Worm (Caenorhabditis elegans) whole organism, L1 larva: ENCODE results near the gene ctg-2.

Source experiments
- C34B4.2 ChIP-seq: sonication (generic microtip); optimal IDR thresholded peaks from 2 replicates; lab custom pipeline; 2017; ENCODE audit warnings: mild to moderate bottlenecking, missing genetic modification characterization, missing compliant biosample characterization
- alr-1 ChIP-seq: fragments of 200-800 bp; sonication (Bioruptor generic); optimal IDR thresholded peaks from 2 replicates; lab custom pipeline; 2018; ENCODE audit warnings: borderline replicate concordance, mild to moderate bottlenecking, missing genetic modification characterization, missing compliant biosample characterization
- aly-2 ChIP-seq: fragments of 150-350 bp; optimal IDR thresholded peaks from 2 replicates; lab custom pipeline; 2014; ENCODE audit warnings: missing biosample characterization, missing genetic modification characterization
- blmp-1 ChIP-seq: fragments of 150-350 bp; optimal IDR thresholded peaks from 2 replicates; lab custom pipeline; 2014; ENCODE audit warnings: missing biosample characterization, missing genetic modification characterization
- ceh-8 ChIP-seq: fragments of 200-800 bp; sonication (Bioruptor generic); optimal IDR thresholded peaks from 2 replicates; lab custom pipeline; 2018; ENCODE audit warnings: mild to moderate bottlenecking, missing genetic modification characterization, moderate library complexity, missing compliant biosample characterization
- ceh-90 ChIP-seq: sonication (generic microtip); optimal IDR thresholded peaks from 2 replicates; lab custom pipeline; 2016; ENCODE audit warnings: missing genetic modification characterization, missing compliant biosample characterization
- ces-1 ChIP-seq: fragments of 150-350 bp; optimal IDR thresholded peaks from 2 replicates; lab custom pipeline; 2014; ENCODE audit warnings: missing biosample characterization, missing genetic modification reagents, missing genetic modification characterization
- dpl-1 ChIP-seq, 3 experiments: fragments of 150-350 bp in 2 of 3; sonication (generic microtip) in 1 of 3; optimal IDR thresholded peaks; 2 replicates each; lab custom pipeline; 2014 to 2017; ENCODE audit warnings: missing biosample characterization in 3 of 3, missing genetic modification characterization in 3 of 3, missing genetic modification reagents in 3 of 3
- dsc-1 ChIP-seq: sonication (generic microtip); optimal IDR thresholded peaks from 2 replicates; lab custom pipeline; 2016; ENCODE audit warnings: mild to moderate bottlenecking, missing genetic modification characterization, missing compliant biosample characterization
- efl-1 ChIP-seq, 4 experiments: fragments of 150-350 bp; optimal IDR thresholded peaks in 3 of 4; peaks in 1 of 4; 1 replicate in 1 of 4; 2 replicates in 3 of 4; lab custom pipeline; 2014; ENCODE audit warnings: missing biosample characterization in 2 of 4, missing genetic modification characterization in 2 of 4, missing genetic modification reagents in 2 of 4
- efl-3 ChIP-seq: fragments of 200-800 bp; sonication (Bioruptor generic); optimal IDR thresholded peaks from 2 replicates; lab custom pipeline; 2018; ENCODE audit warnings: mild to moderate bottlenecking, missing genetic modification characterization, missing compliant biosample characterization
- egl-13 ChIP-seq: sonication (generic microtip); optimal IDR thresholded peaks from 2 replicates; lab custom pipeline; 2016; ENCODE audit warnings: missing genotype, missing genetic modification reagents, missing genetic modification characterization, missing compliant biosample characterization
- egl-27 ChIP-seq, 2 experiments: fragments of 150-350 bp in 1 of 2; sonication (generic microtip); optimal IDR thresholded peaks; 3 replicates each; lab custom pipeline; 2017 to 2018; ENCODE audit warnings: missing biosample characterization in 2 of 2, missing genetic modification characterization in 2 of 2, missing genetic modification reagents in 2 of 2
- elt-2 ChIP-seq: sonication (generic microtip); optimal IDR thresholded peaks from 2 replicates; lab custom pipeline; 2016; ENCODE audit warnings: missing genetic modification characterization, mild to moderate bottlenecking, inconsistent platforms, missing compliant biosample characterization, missing genetic modification reagents
- elt-3 ChIP-seq, 6 experiments: fragments of 150-350 bp in 1 of 6; sonication (generic microtip); optimal IDR thresholded peaks; 2 replicates each; lab custom pipeline; 2017 to 2018; ENCODE audit warnings: missing biosample characterization in 6 of 6, missing genetic modification characterization in 6 of 6, inconsistent platforms in 1 of 6
- ets-5 ChIP-seq: fragments of 200-800 bp; sonication (Bioruptor generic); IDR thresholded peaks from 2 replicates; pipeline ENCODE4 v1.3.6; 2022; ENCODE audit warnings: missing genetic modification characterization, missing compliant biosample characterization
- fkh-10 ChIP-seq: sonication (generic microtip); optimal IDR thresholded peaks from 2 replicates; lab custom pipeline; 2017; ENCODE audit warnings: missing biosample characterization, missing genetic modification reagents, missing genetic modification characterization
- fkh-4 ChIP-seq: sonication (generic microtip); optimal IDR thresholded peaks from 2 replicates; lab custom pipeline; 2016; ENCODE audit warnings: missing compliant biosample characterization, missing genetic modification characterization, borderline replicate concordance
- fkh-8 ChIP-seq: sonication (generic microtip); optimal IDR thresholded peaks from 2 replicates; lab custom pipeline; 2016; ENCODE audit warnings: mild to moderate bottlenecking, missing genetic modification characterization, missing compliant biosample characterization
- fos-1 ChIP-seq: fragments of 150-350 bp; optimal IDR thresholded peaks from 2 replicates; lab custom pipeline; 2014; ENCODE audit warnings: missing biosample characterization, missing genetic modification characterization
- hlh-17 ChIP-seq: fragments of 200-800 bp; sonication (Bioruptor generic); optimal IDR thresholded peaks from 2 replicates; lab custom pipeline; 2018; ENCODE audit warnings: missing genetic modification characterization, mild to moderate bottlenecking, missing compliant biosample characterization, moderate library complexity, borderline replicate concordance
- hpl-2 ChIP-seq: fragments of 150-350 bp; optimal IDR thresholded peaks from 2 replicates; lab custom pipeline; 2014; ENCODE audit warnings: missing biosample characterization, missing genetic modification reagents, missing genetic modification characterization
- irx-1 ChIP-seq: sonication (generic microtip); optimal IDR thresholded peaks from 2 replicates; lab custom pipeline; 2016; ENCODE audit warnings: missing genetic modification characterization, missing compliant biosample characterization
- isw-1 ChIP-seq: fragments of 200-800 bp; sonication (Bioruptor generic); IDR thresholded peaks from 2 replicates; pipeline ENCODE4 v1.3.6; 2022; ENCODE audit warnings: missing genetic modification characterization, missing compliant biosample characterization
- lin-13 ChIP-seq: fragments of 150-350 bp; optimal IDR thresholded peaks from 2 replicates; lab custom pipeline; 2014; ENCODE audit warnings: missing biosample characterization, missing genetic modification reagents, missing genetic modification characterization
- lin-14 ChIP-seq: fragments of 200-800 bp; sonication (Bioruptor generic); optimal IDR thresholded peaks from 2 replicates; lab custom pipeline; 2018; ENCODE audit warnings: mild to moderate bottlenecking, missing genetic modification characterization, moderate library complexity, missing compliant biosample characterization
- lin-15B ChIP-seq: fragments of 150-350 bp; sonication (generic microtip); optimal IDR thresholded peaks from 3 replicates; lab custom pipeline; 2014; ENCODE audit warnings: missing biosample characterization, missing genetic modification characterization
- lin-35 ChIP-seq, 2 experiments: fragments of 150-350 bp; optimal IDR thresholded peaks; 2 replicates each; lab custom pipeline; 2014; ENCODE audit warnings: missing biosample characterization in 2 of 2, missing genetic modification characterization in 2 of 2, missing genetic modification reagents in 2 of 2
- mab-9 ChIP-seq: fragments of 200-800 bp; sonication (Bioruptor generic); IDR thresholded peaks from 2 replicates; pipeline ENCODE4 v1.3.6; 2022; ENCODE audit warnings: missing genetic modification reagents, missing genetic modification characterization, missing compliant biosample characterization
- mef-2 ChIP-seq: fragments of 150-350 bp; optimal IDR thresholded peaks from 2 replicates; lab custom pipeline; 2014; ENCODE audit warnings: missing biosample characterization, missing genetic modification characterization
- mep-1 ChIP-seq: fragments of 150-350 bp; optimal IDR thresholded peaks from 2 replicates; lab custom pipeline; 2014; ENCODE audit warnings: missing biosample characterization, missing genetic modification characterization
- nhr-11 ChIP-seq: fragments of 150-350 bp; optimal IDR thresholded peaks from 2 replicates; lab custom pipeline; 2014; ENCODE audit warnings: missing biosample characterization, missing genetic modification characterization
- nhr-12 ChIP-seq: sonication (generic microtip); optimal IDR thresholded peaks from 2 replicates; lab custom pipeline; 2017; ENCODE audit warnings: missing biosample characterization, missing genetic modification characterization
- nhr-19 ChIP-seq: fragments of 200-800 bp; sonication (Bioruptor generic); conservative IDR thresholded peaks from 2 replicates; pipeline ENCODE4 v1.3.6; 2022; ENCODE audit warnings: missing genetic modification characterization, missing compliant biosample characterization
- nhr-20 ChIP-seq: sonication (generic microtip); optimal IDR thresholded peaks from 2 replicates; lab custom pipeline; 2016; ENCODE audit warnings: mild to moderate bottlenecking, missing genetic modification characterization, missing compliant biosample characterization
- nhr-28 ChIP-seq: fragments of 150-350 bp; optimal IDR thresholded peaks from 2 replicates; lab custom pipeline; 2014; ENCODE audit warnings: missing biosample characterization, missing genetic modification characterization
- nhr-47 ChIP-seq: sonication (generic microtip); optimal IDR thresholded peaks from 2 replicates; lab custom pipeline; 2016; ENCODE audit warnings: mild to moderate bottlenecking, missing genetic modification characterization, moderate library complexity, missing compliant biosample characterization
- nhr-71 ChIP-seq: sonication (generic microtip); optimal IDR thresholded peaks from 2 replicates; lab custom pipeline; 2016; ENCODE audit warnings: mild to moderate bottlenecking, missing genetic modification characterization, moderate library complexity, missing compliant biosample characterization
- nhr-77 ChIP-seq: fragments of 150-350 bp; optimal IDR thresholded peaks from 2 replicates; lab custom pipeline; 2014; ENCODE audit warnings: missing biosample characterization, missing genetic modification characterization
- nhr-84 ChIP-seq: sonication (generic microtip); optimal IDR thresholded peaks from 2 replicates; lab custom pipeline; 2017; ENCODE audit warnings: missing biosample characterization, missing genetic modification characterization
- pag-3 ChIP-seq: sonication (generic microtip); optimal IDR thresholded peaks from 2 replicates; lab custom pipeline; 2017; ENCODE audit warnings: missing genetic modification characterization, mild to moderate bottlenecking, missing compliant biosample characterization, antibody characterized with exemption, borderline replicate concordance; ENCODE audit not compliant: insufficient read depth
- pax-3 ChIP-seq: fragments of 200-800 bp; sonication (Bioruptor generic); optimal IDR thresholded peaks from 2 replicates; lab custom pipeline; 2018; ENCODE audit warnings: mild to moderate bottlenecking, missing genetic modification characterization, moderate library complexity, missing compliant biosample characterization
- pqm-1 ChIP-seq: sonication (generic microtip); optimal IDR thresholded peaks from 3 replicates; lab custom pipeline; 2017; ENCODE audit warnings: missing biosample characterization, missing genetic modification characterization
- rnt-1 ChIP-seq: sonication (generic microtip); optimal IDR thresholded peaks from 2 replicates; lab custom pipeline; 2016; ENCODE audit warnings: mild to moderate bottlenecking, missing genetic modification characterization, moderate library complexity, missing compliant biosample characterization
- snpc-4 ChIP-seq: fragments of 150-350 bp; optimal IDR thresholded peaks from 2 replicates; lab custom pipeline; 2014; ENCODE audit warnings: missing biosample characterization, missing genetic modification characterization
- sptf-1 ChIP-seq: fragments of 150-350 bp; optimal IDR thresholded peaks from 2 replicates; lab custom pipeline; 2014; ENCODE audit warnings: missing biosample characterization, missing genetic modification characterization
- swsn-7 ChIP-seq: sonication (generic microtip); optimal IDR thresholded peaks from 2 replicates; lab custom pipeline; 2016; ENCODE audit warnings: missing genetic modification characterization, missing compliant biosample characterization
- tbx-2 ChIP-seq: sonication (generic microtip); optimal IDR thresholded peaks from 2 replicates; lab custom pipeline; 2016; ENCODE audit warnings: missing genetic modification characterization, missing compliant biosample characterization
- tlp-1 ChIP-seq: fragments of 150-350 bp; optimal IDR thresholded peaks from 2 replicates; lab custom pipeline; 2014; ENCODE audit warnings: missing biosample characterization, missing genetic modification characterization
- unc-130 ChIP-seq: fragments of 150-350 bp; optimal IDR thresholded peaks from 2 replicates; lab custom pipeline; 2017; ENCODE audit warnings: missing biosample characterization, missing genetic modification characterization, inconsistent platforms
- unc-62 ChIP-seq: fragments of 150-350 bp; optimal IDR thresholded peaks from 2 replicates; lab custom pipeline; 2014; ENCODE audit warnings: missing biosample characterization, missing genetic modification reagents, missing genetic modification characterization
- ztf-4 ChIP-seq: fragments of 150-350 bp; optimal IDR thresholded peaks from 2 replicates; lab custom pipeline; 2014; ENCODE audit warnings: missing biosample characterization, missing genetic modification characterization

Gene ctg-2

DNA sequence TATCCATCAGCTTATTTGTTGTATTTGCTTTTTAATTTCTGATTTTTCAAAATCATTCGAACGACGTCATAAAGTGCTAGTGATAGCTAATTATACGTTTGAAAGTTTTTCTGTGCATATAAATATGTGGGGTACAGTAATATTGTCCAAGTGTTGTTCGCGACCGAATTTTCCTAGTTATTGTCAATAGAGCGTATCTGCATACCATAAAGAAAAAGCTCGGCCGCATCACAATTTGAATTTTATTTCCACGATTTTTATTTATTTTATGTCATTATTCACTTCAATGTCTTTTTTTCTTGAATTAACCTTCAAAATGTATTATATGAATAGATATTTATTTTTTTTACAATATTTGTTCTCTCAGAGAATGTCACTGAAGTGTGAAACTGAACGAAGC lies 1.9 kb downstream of the ctg-2 start, which contains the start of gene rnh-2 (continued):
- peak; percentile 8 for TF ChIP-seq fkh-4 (tag; lab: Kevin White, UChicago)
- peak; percentile 52 for TF ChIP-seq snpc-4
- TF ChIP-seq efl-1 (optimal IDR thresholded peaks at IDR 0.05; lab: Kevin White, UChicago), result peak; percentile 67 to 75
- TF ChIP-seq efl-1 (GFP tag; optimal IDR thresholded peaks at IDR 0.05 in 1 of 2; lab: Kevin White, UChicago), result peak; percentile 73 to 96
- no peak for TF ChIP-seq dsc-1 (tag; lab: Kevin White, UChicago)
- no peak for TF ChIP-seq fkh-10
- peak; percentile 90 for TF ChIP-seq rnt-1 (tag; lab: Kevin White, UChicago)
- TF ChIP-seq fkh-8 (tag; lab: Kevin White, UChicago), result peak; percentile 62
- TF ChIP-seq fos-1 (tag; lab: Kevin White, UChicago), result peak; percentile 59
- peak; percentile 75 for TF ChIP-seq nhr-71 (tag; lab: Kevin White, UChicago)
- TF ChIP-seq nhr-77 (tag; lab: Kevin White, UChicago), result peak; percentile 42
- peak; percentile 44 for TF ChIP-seq egl-13
- peak; percentile 76 for TF ChIP-seq lin-15B (tag; lab: Kevin White, UChicago)
- peak; percentile 71 for TF ChIP-seq ceh-90 (tag; lab: Kevin White, UChicago)
- TF ChIP-seq alr-1 (tag; lab: Kevin White, UChicago), result no peak
- TF ChIP-seq C34B4.2, result no peak
- TF ChIP-seq ceh-8, result no peak
- TF ChIP-seq isw-1 (GFP tag; lab: Robert Waterston, UW), result no peak
- no peak for TF ChIP-seq mab-9 (GFP tag; lab: Robert Waterston, UW)
- no peak for TF ChIP-seq mef-2 (tag; lab: Kevin White, UChicago)
- TF ChIP-seq pag-3 (tag; lab: Kevin White, UChicago), result no peak
- TF ChIP-seq elt-2 (tag; lab: Kevin White, UChicago), result peak; percentile 28
- no peak for TF ChIP-seq sptf-1
- no peak for TF ChIP-seq unc-62 (GFP tag; lab: Kevin White, UChicago)
- TF ChIP-seq aly-2 (tag; lab: Kevin White, UChicago), result no peak
- TF ChIP-seq nhr-11 (tag; lab: Kevin White, UChicago), result no peak
- no peak for TF ChIP-seq nhr-28 (tag; lab: Kevin White, UChicago)
- peak; percentile 34 for TF ChIP-seq ztf-4 (tag; lab: Kevin White, UChicago)
- TF ChIP-seq dpl-1 (GFP tag; optimal IDR thresholded peaks at IDR 0.05; lab: Kevin White, UChicago), result peak; percentile 55 to 79 (median 68)
- no peak for TF ChIP-seq hpl-2 (GFP tag; lab: Kevin White, UChicago)
- peak; percentile 42 for TF ChIP-seq pax-3 (tag; lab: Kevin White, UChicago)
- peak; percentile 17 for TF ChIP-seq unc-130
- TF ChIP-seq efl-3, result no peak
- peak; percentile 53 for TF ChIP-seq blmp-1
- no peak for TF ChIP-seq ces-1
- TF ChIP-seq irx-1 (tag; lab: Kevin White, UChicago), result no peak
- no peak for TF ChIP-seq ets-5 (GFP tag; lab: Robert Waterston, UW)
- TF ChIP-seq nhr-84 (tag; lab: Kevin White, UChicago), result no peak
- peak in 2 of 6 experiments; percentile 21 to 27 for TF ChIP-seq elt-3 (tag; optimal IDR thresholded peaks at IDR 0.05; lab: Kevin White, UChicago)
- TF ChIP-seq lin-35 (GFP tag; optimal IDR thresholded peaks at IDR 0.05; lab: Kevin White, UChicago), result peak; percentile 75 to 84
- TF ChIP-seq nhr-19 (GFP tag; lab: Robert Waterston, UW), result peak; percentile 52
- no peak for TF ChIP-seq nhr-12
- TF ChIP-seq pqm-1 (tag; lab: Kevin White, UChicago), result no peak
- no peak for TF ChIP-seq hlh-17 (GFP tag; lab: Kevin White, UChicago)
- peak; percentile 56 for TF ChIP-seq lin-13 (GFP tag; lab: Kevin White, UChicago)
- peak; percentile 86 for TF ChIP-seq mep-1
- TF ChIP-seq tlp-1 (tag; lab: Kevin White, UChicago), result no peak
- TF ChIP-seq lin-14 (GFP tag; lab: Kevin White, UChicago), result peak; percentile 77
- TF ChIP-seq nhr-47, result peak; percentile 69
- peak; percentile 51 for TF ChIP-seq swsn-7 (tag; lab: Kevin White, UChicago)
- TF ChIP-seq egl-27 (tag; optimal IDR thresholded peaks at IDR 0.05; lab: Kevin White, UChicago), result no peak
- peak; percentile 75 for TF ChIP-seq nhr-20 (tag; lab: Kevin White, UChicago)
- peak; percentile 61 for TF ChIP-seq tbx-2
